Worm (Caenorhabditis elegans) whole organism, mixed stage, embryonic: Measurements from ENCODE around the gene sdz-32.

Source experiments
- M03D4.4 ChIP-seq: sonication (generic microtip); optimal IDR thresholded peaks from 2 replicates; lab custom pipeline; 2017; ENCODE audit warnings: mild to moderate bottlenecking, missing genetic modification characterization, missing compliant biosample characterization
- blmp-1 ChIP-seq: fragments of 150-350 bp; optimal IDR thresholded peaks from 2 replicates; lab custom pipeline; 2014; ENCODE audit warnings: missing biosample characterization, missing genetic modification characterization
- ceh-39 ChIP-seq: fragments of 150-350 bp; optimal IDR thresholded peaks from 2 replicates; lab custom pipeline; 2014; ENCODE audit warnings: missing biosample characterization, missing genetic modification characterization
- ceh-83 ChIP-seq: fragments of 200-800 bp; sonication (Bioruptor generic); optimal IDR thresholded peaks from 2 replicates; lab custom pipeline; 2018; ENCODE audit warnings: mild to moderate bottlenecking, missing genetic modification characterization, missing compliant biosample characterization
- ces-1 ChIP-seq: fragments of 150-350 bp; optimal IDR thresholded peaks from 2 replicates; lab custom pipeline; 2014; ENCODE audit warnings: missing biosample characterization, missing genetic modification reagents, missing genetic modification characterization
- cnd-1 ChIP-seq: fragments of 200-800 bp; sonication (Bioruptor generic); optimal IDR thresholded peaks from 2 replicates; lab custom pipeline; 2018; ENCODE audit warnings: mild to moderate bottlenecking, missing genetic modification characterization, missing compliant biosample characterization
- drap-1 ChIP-seq: fragments of 200-800 bp; sonication (Bioruptor generic); optimal IDR thresholded peaks from 3 replicates; lab custom pipeline; 2018; ENCODE audit warnings: mild to moderate bottlenecking, missing genetic modification characterization, missing compliant biosample characterization
- elt-1 ChIP-seq: sonication (generic microtip); optimal IDR thresholded peaks from 2 replicates; lab custom pipeline; 2017; ENCODE audit warnings: missing genetic modification characterization, mild to moderate bottlenecking, missing compliant biosample characterization, antibody characterized with exemption, moderate library complexity, borderline replicate concordance; ENCODE audit not compliant: insufficient read depth
- elt-3 ChIP-seq: fragments of 150-350 bp; optimal IDR thresholded peaks from 2 replicates; lab custom pipeline; 2014; ENCODE audit warnings: missing biosample characterization, missing genetic modification characterization
- flh-1 ChIP-seq: fragments of 200-800 bp; sonication (Bioruptor generic); optimal IDR thresholded peaks from 2 replicates; lab custom pipeline; 2018; ENCODE audit warnings: mild to moderate bottlenecking, missing genetic modification characterization, moderate library complexity, missing compliant biosample characterization
- ham-2 ChIP-seq: fragments of 200-800 bp; sonication (Bioruptor generic); optimal IDR thresholded peaks from 2 replicates; lab custom pipeline; 2018; ENCODE audit warnings: mild to moderate bottlenecking, missing genetic modification characterization, missing compliant biosample characterization
- lin-13 ChIP-seq: fragments of 150-350 bp; optimal IDR thresholded peaks from 2 replicates; lab custom pipeline; 2014; ENCODE audit warnings: missing biosample characterization, missing genetic modification characterization
- lin-32 ChIP-seq: fragments of 200-800 bp; sonication (Bioruptor generic); optimal IDR thresholded peaks from 2 replicates; lab custom pipeline; 2018; ENCODE audit warnings: mild to moderate bottlenecking, missing genetic modification characterization, missing compliant biosample characterization
- lsy-2 ChIP-seq: fragments of 150-350 bp; optimal IDR thresholded peaks from 2 replicates; lab custom pipeline; 2014; ENCODE audit warnings: missing biosample characterization, missing genetic modification characterization
- mab-5 ChIP-seq: fragments of 150-350 bp; optimal IDR thresholded peaks from 2 replicates; lab custom pipeline; 2014; ENCODE audit warnings: missing biosample characterization, missing genetic modification characterization
- mep-1 ChIP-seq: fragments of 150-350 bp; optimal IDR thresholded peaks from 2 replicates; lab custom pipeline; 2017; ENCODE audit warnings: missing biosample characterization, missing genetic modification reagents, missing genetic modification characterization, inconsistent platforms
- mls-2 ChIP-seq: sonication (generic microtip); optimal IDR thresholded peaks from 2 replicates; lab custom pipeline; 2016; ENCODE audit warnings: mild to moderate bottlenecking, missing genetic modification characterization, moderate library complexity, missing compliant biosample characterization
- nhr-12 ChIP-seq: fragments of 150-350 bp; optimal IDR thresholded peaks from 2 replicates; lab custom pipeline; 2014; ENCODE audit warnings: missing biosample characterization, missing genetic modification characterization
- nhr-2 ChIP-seq: fragments of 150-350 bp; optimal IDR thresholded peaks from 2 replicates; lab custom pipeline; 2014; ENCODE audit warnings: missing biosample characterization, missing genetic modification characterization
- nhr-237 ChIP-seq: fragments of 150-350 bp; optimal IDR thresholded peaks from 2 replicates; lab custom pipeline; 2014; ENCODE audit warnings: missing biosample characterization, missing genetic modification characterization
- nhr-28 ChIP-seq: fragments of 150-350 bp; optimal IDR thresholded peaks from 2 replicates; lab custom pipeline; 2014; ENCODE audit warnings: missing biosample characterization, missing genetic modification characterization
- nhr-76 ChIP-seq: sonication (generic microtip); optimal IDR thresholded peaks from 2 replicates; lab custom pipeline; 2017; ENCODE audit warnings: missing biosample characterization, missing genetic modification characterization
- pha-4 ChIP-seq: fragments of 150-350 bp; optimal IDR thresholded peaks from 2 replicates; lab custom pipeline; 2018; ENCODE audit warnings: missing biosample characterization, missing genetic modification reagents, missing genetic modification characterization
- snpc-4 ChIP-seq: fragments of 150-350 bp; optimal IDR thresholded peaks from 2 replicates; lab custom pipeline; 2014; ENCODE audit warnings: missing biosample characterization, missing genetic modification characterization
- sptf-1 ChIP-seq: sonication (generic microtip); optimal IDR thresholded peaks from 2 replicates; lab custom pipeline; 2017; ENCODE audit warnings: mild to moderate bottlenecking, missing genetic modification characterization, moderate library complexity, missing compliant biosample characterization
- tbx-8 ChIP-seq: fragments of 200-800 bp; sonication (Bioruptor generic); optimal IDR thresholded peaks from 2 replicates; lab custom pipeline; 2018; ENCODE audit warnings: mild to moderate bottlenecking, missing genetic modification characterization, moderate library complexity, missing compliant biosample characterization
- unc-120 ChIP-seq: sonication (generic microtip); optimal IDR thresholded peaks from 2 replicates; lab custom pipeline; 2017; ENCODE audit warnings: missing genetic modification characterization, missing compliant biosample characterization; ENCODE audit not compliant: poor library complexity, severe bottlenecking
- unc-39 ChIP-seq: fragments of 150-350 bp; optimal IDR thresholded peaks from 2 replicates; lab custom pipeline; 2014; ENCODE audit warnings: missing biosample characterization, missing genetic modification characterization
- unc-62 ChIP-seq: fragments of 150-350 bp; optimal IDR thresholded peaks from 2 replicates; lab custom pipeline; 2014; ENCODE audit warnings: missing biosample characterization, missing genetic modification reagents, missing genetic modification characterization
- ztf-11 ChIP-seq: fragments of 150-350 bp; optimal IDR thresholded peaks from 2 replicates; lab custom pipeline; 2014; ENCODE audit warnings: missing biosample characterization, missing genetic modification characterization

sdz-32 gene

DNA sequence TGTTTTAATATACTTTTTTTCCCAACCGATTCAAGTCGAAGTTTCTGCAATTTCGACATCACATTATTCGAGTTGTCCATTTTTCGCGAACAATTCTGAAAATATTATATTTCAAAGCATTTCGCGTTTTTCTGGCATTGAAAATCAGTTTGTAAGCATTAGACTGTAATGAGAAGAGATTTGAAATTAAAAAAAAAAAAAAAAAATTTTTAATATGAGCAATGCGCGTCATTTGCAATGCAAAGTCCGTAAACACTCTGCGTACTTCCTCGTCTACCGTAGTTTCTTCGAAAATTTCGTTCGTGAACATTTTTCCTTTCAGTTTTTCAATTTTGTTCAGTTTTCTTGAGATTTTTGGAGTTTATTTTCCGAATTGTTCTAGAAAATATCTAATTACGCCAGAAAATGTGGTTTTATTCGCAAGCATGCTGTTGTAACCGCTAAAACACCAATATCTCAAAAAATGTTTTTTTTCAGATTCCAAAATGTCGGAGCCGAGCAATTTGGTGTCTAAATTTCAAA is 28.5 kb upstream of the sdz-32 start, which contains the start of the genes C16C8.5 and C16C8.16:
Gene C16C8.5 (minus strand): TSS at position 101 of the 522 bp plus-strand sequence.
Gene C16C8.16 (plus strand): TSS at position 472 of the 522 bp plus-strand sequence.
- no peak for TF ChIP-seq ceh-83 (GFP tag; lab: Kevin White, UChicago)
- TF ChIP-seq tbx-8 (GFP tag; lab: Kevin White, UChicago) = no peak
- TF ChIP-seq ces-1 = no peak
- no peak for TF ChIP-seq lsy-2 (tag; lab: Kevin White, UChicago)
- TF ChIP-seq snpc-4 = no peak
- TF ChIP-seq M03D4.4 (tag; lab: Kevin White, UChicago) = no peak
- TF ChIP-seq ham-2 (GFP tag; lab: Kevin White, UChicago) = no peak
- no peak for TF ChIP-seq nhr-12 (tag; lab: Kevin White, UChicago)
- TF ChIP-seq drap-1 (GFP tag; lab: Kevin White, UChicago) = no peak
- no peak for TF ChIP-seq unc-62 (GFP tag; lab: Kevin White, UChicago)
- no peak for TF ChIP-seq ztf-11 (tag; lab: Kevin White, UChicago)
- TF ChIP-seq pha-4 = no peak
- TF ChIP-seq mab-5 (tag; lab: Kevin White, UChicago) = no peak
- TF ChIP-seq nhr-28 (tag; lab: Kevin White, UChicago) = no peak
- TF ChIP-seq nhr-2 (tag; lab: Kevin White, UChicago) = no peak

DNA sequence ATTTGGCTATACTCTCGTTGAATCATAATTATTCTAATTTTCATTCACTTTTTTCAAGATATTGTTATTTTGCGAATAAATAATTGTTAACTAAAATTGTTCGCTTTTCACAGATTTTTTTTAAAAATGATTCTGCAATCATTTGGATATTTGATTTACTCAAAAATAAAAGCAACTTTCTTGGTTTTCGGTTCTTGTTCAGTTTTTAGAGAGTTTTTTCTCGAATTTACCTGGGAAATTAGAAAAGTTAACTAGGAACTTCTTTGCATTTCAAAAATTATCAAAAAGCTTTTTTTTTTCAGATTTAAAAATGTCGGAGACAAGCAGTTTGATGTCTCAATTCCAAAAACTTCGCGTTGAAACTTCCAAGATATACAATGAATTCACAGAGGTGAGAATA is 27.2 kb upstream of the sdz-32 start, which contains the start of the genes C16C8.20 and gldi-6:
Gene C16C8.20 (plus strand): TSS at position 301 of the 400 bp plus-strand sequence.
Gene gldi-6 (plus strand): TSS at position 301 of the 400 bp plus-strand sequence.
- TF ChIP-seq unc-39 (no peak), unc-120 (tag; lab: Kevin White, UChicago) (no peak), lin-13 (tag; lab: Kevin White, UChicago) (no peak), ceh-83 (GFP tag; lab: Kevin White, UChicago) (no peak), ztf-11 (tag; lab: Kevin White, UChicago) (no peak), snpc-4 (no peak), ham-2 (GFP tag; lab: Kevin White, UChicago) (no peak)
- TF ChIP-seq, all 35 proteins: peak for 0

- no peak for TF ChIP-seq mab-5 (tag; lab: Kevin White, UChicago)
- no peak for TF ChIP-seq unc-39
- TF ChIP-seq elt-3 (tag; lab: Kevin White, UChicago) = no peak
- no peak for TF ChIP-seq flh-1 (GFP tag; lab: Kevin White, UChicago)
- TF ChIP-seq nhr-76 (tag; lab: Kevin White, UChicago) = no peak
- no peak for TF ChIP-seq M03D4.4 (tag; lab: Kevin White, UChicago)
- TF ChIP-seq nhr-28 (tag; lab: Kevin White, UChicago) = no peak
- TF ChIP-seq unc-120 (tag; lab: Kevin White, UChicago) = no peak
- TF ChIP-seq ceh-39 (tag; lab: Kevin White, UChicago) = no peak
- TF ChIP-seq mls-2 (tag; lab: Kevin White, UChicago) = no peak
- TF ChIP-seq nhr-2 (tag; lab: Kevin White, UChicago) = no peak
- no peak for TF ChIP-seq cnd-1
- no peak for TF ChIP-seq drap-1 (GFP tag; lab: Kevin White, UChicago)
These were observed 25.9 kb upstream of the sdz-32 start, which contains the start of gene C16C8.21 for ce11 chrII:3447906-3448305. TSS of gene C16C8.21 (plus strand) at chrII:3448206.

- TF ChIP-seq blmp-1 (tag; lab: Kevin White, UChicago) (no peak), unc-62 (GFP tag; lab: Kevin White, UChicago) (no peak), lsy-2 (tag; lab: Kevin White, UChicago) (no peak), unc-39 (no peak), nhr-12 (tag; lab: Kevin White, UChicago) (no peak), elt-3 (tag; lab: Kevin White, UChicago) (no peak), mep-1 (tag; lab: Kevin White, UChicago) (no peak), drap-1 (GFP tag; lab: Kevin White, UChicago) (no peak), cnd-1 (no peak), ceh-39 (tag; lab: Kevin White, UChicago) (no peak), nhr-28 (tag; lab: Kevin White, UChicago) (no peak), unc-120 (tag; lab: Kevin White, UChicago) (no peak), sptf-1 (tag; lab: Kevin White, UChicago) (no peak), nhr-237 (tag; lab: Kevin White, UChicago) (no peak), flh-1 (GFP tag; lab: Kevin White, UChicago) (no peak), elt-1 (tag; lab: Kevin White, UChicago) (no peak), ces-1 (no peak), ceh-83 (GFP tag; lab: Kevin White, UChicago) (no peak), tbx-8 (GFP tag; lab: Kevin White, UChicago) (no peak), lin-32 (GFP tag; lab: Kevin White, UChicago) (no peak)
These were observed 25.0 kb upstream of the sdz-32 start, which contains the start of gene C16C8.25 for ce11 chrII:3448776-3449280. TSS of gene C16C8.25 (plus strand) at chrII:3449230.
